Fruit fly (Drosophila melanogaster) whole organism, pupa: ENCODE results near the gene Hipk.

Experiments
- CG10348 ChIP-seq: fragments of 200-800 bp; sonication (Bioruptor generic); IDR thresholded peaks from 2 replicates; pipeline ENCODE4 v1.3.6; 2022; ENCODE audit warnings: missing biosample characterization, missing genetic modification characterization
- CG12605 ChIP-seq: fragments of 200-800 bp; sonication (Bioruptor generic); IDR thresholded peaks from 2 replicates; pipeline ENCODE4 v1.3.6; 2022; ENCODE audit warnings: missing biosample characterization, missing genetic modification characterization
- CG13204 ChIP-seq: fragments of 200-800 bp; sonication (Bioruptor generic); optimal IDR thresholded peaks from 2 replicates; lab custom pipeline; 2018; ENCODE audit warnings: missing biosample characterization, mild to moderate bottlenecking, missing genetic modification characterization, moderate library complexity
- CG14655 ChIP-seq: fragments of 200-800 bp; sonication (Bioruptor generic); optimal IDR thresholded peaks from 3 replicates; lab custom pipeline; 2017; ENCODE audit warnings: mild to moderate bottlenecking, missing biosample characterization, missing genetic modification reagents, missing genetic modification characterization
- CG15710 ChIP-seq: fragments of 200-800 bp; sonication (Bioruptor generic); optimal IDR thresholded peaks from 2 replicates; lab custom pipeline; 2018; ENCODE audit warnings: missing biosample characterization, mild to moderate bottlenecking, missing genetic modification characterization, moderate library complexity
- CG17806 ChIP-seq: fragments of 200-800 bp; sonication (Bioruptor generic); optimal IDR thresholded peaks from 2 replicates; lab custom pipeline; 2018; ENCODE audit warnings: missing biosample characterization, mild to moderate bottlenecking, missing genetic modification characterization, moderate library complexity
- CG32121 ChIP-seq: fragments of 200-800 bp; sonication (Bioruptor generic); IDR thresholded peaks from 2 replicates; pipeline ENCODE4 v1.3.6; 2022; ENCODE audit warnings: missing biosample characterization, missing genetic modification characterization
- CG34367 ChIP-seq: fragments of 200-800 bp; sonication (Bioruptor generic); optimal IDR thresholded peaks from 2 replicates; lab custom pipeline; 2018; ENCODE audit warnings: missing biosample characterization, mild to moderate bottlenecking, missing genetic modification characterization
- CG4496 ChIP-seq: fragments of 200-800 bp; sonication (Bioruptor generic); IDR thresholded peaks from 3 replicates; pipeline ENCODE4 v1.3.6; 2022; ENCODE audit warnings: missing biosample characterization, missing genetic modification characterization
- CG8159 ChIP-seq: fragments of 200-800 bp; sonication (Bioruptor generic); optimal IDR thresholded peaks from 3 replicates; lab custom pipeline; 2018; ENCODE audit warnings: missing biosample characterization, mild to moderate bottlenecking, missing genetic modification characterization, moderate library complexity
- CG8301 ChIP-seq: fragments of 200-800 bp; sonication (Bioruptor generic); optimal IDR thresholded peaks from 2 replicates; lab custom pipeline; 2018; ENCODE audit warnings: missing biosample characterization, mild to moderate bottlenecking, missing genetic modification characterization
- CG9948 ChIP-seq: fragments of 200-800 bp; sonication (Bioruptor generic); optimal IDR thresholded peaks from 2 replicates; lab custom pipeline; 2018; ENCODE audit warnings: missing biosample characterization, mild to moderate bottlenecking, missing genetic modification characterization, moderate library complexity
- D1 ChIP-seq: fragments of 200-800 bp; sonication (Bioruptor generic); optimal IDR thresholded peaks from 2 replicates; lab custom pipeline; 2018; ENCODE audit warnings: missing biosample characterization, mild to moderate bottlenecking, missing genetic modification characterization, moderate library complexity
- EcR ChIP-seq: fragments of 200-800 bp; sonication (Bioruptor generic); optimal IDR thresholded peaks from 3 replicates; lab custom pipeline; 2019; ENCODE audit warnings: missing biosample characterization, missing genetic modification characterization, mild to moderate bottlenecking, moderate library complexity, missing genetic modification reagents
- Ets98B ChIP-seq: fragments of 200-800 bp; sonication (Bioruptor generic); IDR thresholded peaks from 2 replicates; pipeline ENCODE4 v1.3.6; 2022; ENCODE audit warnings: missing biosample characterization, missing genetic modification characterization
- Pif1A ChIP-seq: fragments of 200-800 bp; sonication (Bioruptor generic); optimal IDR thresholded peaks from 3 replicates; lab custom pipeline; 2016; ENCODE audit warnings: missing biosample characterization, missing genetic modification characterization
- Pif1B ChIP-seq: fragments of 200-800 bp; sonication (Bioruptor generic); optimal IDR thresholded peaks from 3 replicates; lab custom pipeline; 2016; ENCODE audit warnings: missing biosample characterization, missing genetic modification characterization
- Snoo ChIP-seq: fragments of 200-800 bp; sonication (Bioruptor generic); optimal IDR thresholded peaks from 3 replicates; lab custom pipeline; 2017; ENCODE audit warnings: missing biosample characterization, mild to moderate bottlenecking, missing genetic modification characterization, inconsistent platforms
- fd96Ca ChIP-seq: fragments of 200-800 bp; sonication (Bioruptor generic); IDR thresholded peaks from 3 replicates; pipeline ENCODE4 v1.3.6; 2022; ENCODE audit warnings: missing biosample characterization, missing genetic modification characterization
- gl ChIP-seq: fragments of 200-800 bp; sonication (Bioruptor generic); optimal IDR thresholded peaks from 2 replicates; lab custom pipeline; 2018; ENCODE audit warnings: missing biosample characterization, mild to moderate bottlenecking, missing genetic modification characterization
- rn ChIP-seq: fragments of 200-800 bp; sonication (Bioruptor generic); IDR thresholded peaks from 2 replicates; pipeline ENCODE4 v1.3.6; 2022; ENCODE audit warnings: missing biosample characterization, missing genetic modification characterization

Gene Hipk

DNA sequence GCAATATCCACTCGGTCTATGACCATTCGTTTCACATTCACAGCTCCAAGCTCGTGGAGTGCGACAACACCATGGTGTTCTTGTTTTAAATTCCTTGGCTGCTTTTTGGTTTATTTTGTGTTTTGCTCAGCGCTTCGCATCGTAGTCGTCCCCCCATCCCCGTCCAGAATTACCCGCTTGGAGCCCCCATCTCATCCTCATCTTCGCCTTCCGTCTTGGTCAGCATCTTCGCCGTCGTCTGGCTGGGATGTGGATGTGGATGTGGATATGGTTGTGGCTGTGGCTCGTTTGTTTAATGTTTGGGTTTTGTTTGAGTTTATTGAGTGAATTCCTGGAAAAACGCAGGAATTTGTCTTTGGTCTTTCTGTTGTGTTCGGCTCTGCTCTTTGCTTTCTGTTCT is 66.3 kb downstream of the Hipk start:
- TF ChIP-seq fd96Ca (GFP tag; lab: Robert Waterston, UW): no peak
- TF ChIP-seq EcR (GFP tag; lab: Kevin White, UChicago): no peak
- no peak for TF ChIP-seq Pif1B (GFP tag; lab: Kevin White, UChicago)
- TF ChIP-seq CG8301 (tag; lab: Kevin White, UChicago): no peak
- TF ChIP-seq CG8159 (tag; lab: Kevin White, UChicago): no peak
- TF ChIP-seq CG10348 (GFP tag; lab: Robert Waterston, UW): no peak
- peak; percentile 36 for TF ChIP-seq CG13204 (GFP tag; lab: Kevin White, UChicago)
- TF ChIP-seq CG12605 (GFP tag; lab: Robert Waterston, UW): no peak
- no peak for TF ChIP-seq Ets98B (GFP tag; lab: Robert Waterston, UW)
- TF ChIP-seq CG14655 (GFP tag; lab: Kevin White, UChicago): peak; percentile 1
- TF ChIP-seq D1 (tag; lab: Kevin White, UChicago): no peak
- no peak for TF ChIP-seq rn
- TF ChIP-seq gl: no peak
- TF ChIP-seq CG4496 (GFP tag; lab: Robert Waterston, UW): 0 out of 3 replicates have a peak, but pooled peaks have one; percentile 40
- TF ChIP-seq CG17806 (tag; lab: Kevin White, UChicago): no peak
- no peak for TF ChIP-seq Snoo (tag; lab: Kevin White, UChicago)
- no peak for TF ChIP-seq CG32121 (GFP tag; lab: Robert Waterston, UW)

DNA sequence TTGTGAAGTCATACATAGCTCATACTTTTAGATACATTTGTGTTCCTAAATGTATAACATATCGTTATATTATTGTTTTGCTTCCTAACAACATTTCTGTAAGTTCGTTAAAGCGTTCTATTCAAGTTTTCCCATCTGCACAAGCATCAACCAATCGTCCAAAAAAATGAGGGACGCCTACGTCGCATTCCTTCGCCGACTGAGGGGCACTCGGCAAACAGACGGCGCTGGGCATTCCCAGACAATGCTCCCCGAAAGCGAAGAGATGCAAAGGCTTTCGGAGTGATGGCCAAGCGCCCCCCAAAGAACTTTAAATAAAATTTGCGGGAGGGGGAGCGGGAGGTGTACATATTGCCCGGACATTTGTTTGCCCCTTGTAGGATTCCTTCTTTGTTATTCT is 67.9 kb downstream of the Hipk start:
- no peak for TF ChIP-seq Pif1B (GFP tag; lab: Kevin White, UChicago)
- TF ChIP-seq CG12605 (GFP tag; lab: Robert Waterston, UW): no peak
- no peak for TF ChIP-seq CG10348 (GFP tag; lab: Robert Waterston, UW)
- TF ChIP-seq rn: no peak
- TF ChIP-seq CG8301 (tag; lab: Kevin White, UChicago): no peak
- no peak for TF ChIP-seq CG17806 (tag; lab: Kevin White, UChicago)
- no peak for TF ChIP-seq CG14655 (GFP tag; lab: Kevin White, UChicago)
- TF ChIP-seq gl: no peak
- TF ChIP-seq EcR (GFP tag; lab: Kevin White, UChicago): no peak
- no peak for TF ChIP-seq CG8159 (tag; lab: Kevin White, UChicago)

DNA sequence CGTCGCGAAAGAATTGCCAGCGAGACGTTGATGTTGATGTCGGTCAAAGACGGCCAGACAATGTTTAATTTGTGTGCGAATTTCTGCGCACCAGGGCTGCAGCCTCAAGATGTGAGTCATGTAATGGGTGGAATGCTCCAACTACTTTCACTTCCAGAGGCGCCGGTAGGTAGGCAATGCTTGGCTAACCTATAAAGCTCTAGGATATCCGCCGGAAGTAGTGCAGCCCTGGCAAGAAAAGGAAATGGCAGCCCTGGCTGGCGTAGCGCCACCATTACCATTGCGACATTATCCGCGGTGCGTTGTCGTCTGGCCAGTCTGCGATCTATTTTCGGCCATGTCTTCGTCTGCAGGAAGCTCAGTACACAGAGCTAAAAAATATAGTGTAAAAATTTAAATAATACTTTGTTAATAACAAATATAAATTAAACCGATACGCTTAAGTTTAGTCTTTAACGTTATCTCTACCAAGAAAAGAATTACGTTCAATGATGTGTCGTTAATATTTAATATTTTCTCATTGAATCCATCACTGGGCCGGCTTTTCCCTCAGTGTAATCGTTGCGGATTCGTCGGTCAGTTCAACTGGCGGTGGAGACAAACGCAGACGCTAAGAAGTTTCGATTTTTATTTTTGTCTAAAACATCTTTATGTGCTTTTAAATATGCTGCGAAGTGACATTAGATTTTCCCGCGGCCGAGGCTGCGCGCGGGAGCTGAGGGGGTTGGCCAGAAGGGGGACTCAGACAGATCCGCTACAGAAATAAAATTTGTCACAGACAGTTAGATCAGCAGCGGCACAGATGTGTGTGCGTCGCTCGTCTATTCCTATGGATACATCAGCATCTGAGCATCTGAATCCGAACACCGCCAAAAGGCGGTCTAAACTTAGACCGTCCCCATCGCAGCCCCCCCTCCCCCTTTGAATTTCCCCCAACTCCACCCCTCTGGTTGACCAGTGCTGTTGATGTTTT is 69.1 kb downstream of the Hipk start:
- TF ChIP-seq CG32121 (GFP tag; lab: Robert Waterston, UW) (peak; percentile 96), CG15710 (peak; percentile 42), CG4496 (GFP tag; lab: Robert Waterston, UW) (peak; percentile 96), Pif1B (GFP tag; lab: Kevin White, UChicago) (peak; percentile 56), CG14655 (GFP tag; lab: Kevin White, UChicago) (peak; percentile 87), CG10348 (GFP tag; lab: Robert Waterston, UW) (peak; percentile 68), CG34367 (tag; lab: Kevin White, UChicago) (peak; percentile 19), Ets98B (GFP tag; lab: Robert Waterston, UW) (peak; percentile 93), Pif1A (GFP tag; lab: Kevin White, UChicago) (peak; percentile 70), D1 (tag; lab: Kevin White, UChicago) (no peak), CG12605 (GFP tag; lab: Robert Waterston, UW) (peak; percentile 81), CG9948 (tag; lab: Kevin White, UChicago) (no peak), Snoo (tag; lab: Kevin White, UChicago) (peak; percentile 63), CG8159 (tag; lab: Kevin White, UChicago) (peak; percentile 28), fd96Ca (GFP tag; lab: Robert Waterston, UW) (peak; percentile 94), rn (peak; percentile 69), EcR (GFP tag; lab: Kevin White, UChicago) (no peak), gl (peak; percentile 33), CG8301 (tag; lab: Kevin White, UChicago) (peak; percentile 84), CG13204 (GFP tag; lab: Kevin White, UChicago) (peak; percentile 40), CG17806 (tag; lab: Kevin White, UChicago) (no peak)

DNA sequence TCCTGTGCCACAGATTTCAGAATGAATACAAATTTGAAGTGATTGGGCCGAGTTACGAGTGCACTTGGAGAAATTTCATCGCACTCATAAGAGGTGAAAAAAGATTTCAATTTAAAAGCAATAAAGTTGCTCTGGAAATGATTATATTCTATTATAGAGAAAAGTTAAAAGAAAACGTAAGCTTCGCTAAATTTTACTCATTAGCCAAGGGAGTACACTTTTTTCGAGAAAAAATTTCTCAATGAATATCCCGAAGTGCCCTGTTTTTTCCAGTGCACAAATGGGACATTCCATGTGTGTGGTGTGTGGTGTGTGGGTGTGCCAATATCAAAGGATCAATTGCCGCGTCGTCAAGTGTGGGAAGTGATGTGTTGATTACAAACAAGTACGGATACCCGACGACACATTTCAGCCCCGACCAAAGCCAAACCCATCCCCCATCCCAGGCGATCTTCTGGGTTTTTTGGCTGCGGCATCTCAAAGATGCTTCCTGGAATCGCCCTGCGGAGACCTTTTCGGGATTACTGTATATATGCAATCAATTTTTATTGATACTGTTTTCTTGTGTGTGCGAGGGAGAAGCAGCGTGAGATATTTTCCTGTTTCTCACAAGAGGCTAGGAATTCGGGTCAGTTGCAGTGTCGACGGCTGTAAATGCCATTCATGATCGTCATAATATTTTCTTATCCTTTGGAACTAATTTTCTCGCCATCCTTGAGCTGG is 70.9 kb downstream of the Hipk start:
- TF ChIP-seq CG34367 (tag; lab: Kevin White, UChicago) (no peak), CG8159 (tag; lab: Kevin White, UChicago) (no peak), Snoo (tag; lab: Kevin White, UChicago) (peak; percentile 21), rn (no peak), CG13204 (GFP tag; lab: Kevin White, UChicago) (no peak), CG8301 (tag; lab: Kevin White, UChicago) (peak; percentile 17), Ets98B (GFP tag; lab: Robert Waterston, UW) (no peak), Pif1B (GFP tag; lab: Kevin White, UChicago) (no peak), CG10348 (GFP tag; lab: Robert Waterston, UW) (no peak), D1 (tag; lab: Kevin White, UChicago) (no peak), EcR (GFP tag; lab: Kevin White, UChicago) (no peak), gl (no peak), CG17806 (tag; lab: Kevin White, UChicago) (peak; percentile 28), CG12605 (GFP tag; lab: Robert Waterston, UW) (no peak), fd96Ca (GFP tag; lab: Robert Waterston, UW) (no peak), CG14655 (GFP tag; lab: Kevin White, UChicago) (peak; percentile 36), CG9948 (tag; lab: Kevin White, UChicago) (no peak), Pif1A (GFP tag; lab: Kevin White, UChicago) (no peak), CG4496 (GFP tag; lab: Robert Waterston, UW) (no peak), CG32121 (GFP tag; lab: Robert Waterston, UW) (no peak), CG15710 (no peak)
